Worm (Caenorhabditis elegans) whole organism, young adult: ENCODE measurements around the gene math-13.

ENCODE experiments used
- C06A6.2 ChIP-seq: fragments of 200-800 bp; sonication (Bioruptor generic); conservative IDR thresholded peaks from 2 replicates; pipeline ENCODE4 v1.3.6; 2022; ENCODE audit warnings: missing genetic modification characterization, missing compliant biosample characterization
- F33H1.4 ChIP-seq: fragments of 200-800 bp; sonication (Bioruptor generic); IDR thresholded peaks from 2 replicates; pipeline ENCODE4 v1.3.6; 2022; ENCODE audit warnings: missing genetic modification reagents, missing genetic modification characterization, missing compliant biosample characterization
- F39B2.1 ChIP-seq: fragments of 200-800 bp; sonication (Bioruptor generic); IDR thresholded peaks from 2 replicates; pipeline ENCODE4 v1.3.6; 2022; ENCODE audit warnings: missing genetic modification reagents, missing genetic modification characterization, missing compliant biosample characterization
- Y79H2A.3 ChIP-seq: fragments of 200-800 bp; sonication (Bioruptor generic); conservative IDR thresholded peaks from 2 replicates; pipeline ENCODE4 v1.3.6; 2022; ENCODE audit warnings: missing genetic modification reagents, missing genetic modification characterization, missing compliant biosample characterization
- aptf-3 ChIP-seq: fragments of 200-800 bp; sonication (Bioruptor generic); IDR thresholded peaks from 2 replicates; pipeline ENCODE4 v1.3.6; 2022; ENCODE audit warnings: missing genetic modification characterization, missing compliant biosample characterization
- athp-1 ChIP-seq: sonication (generic microtip); optimal IDR thresholded peaks from 2 replicates; lab custom pipeline; 2017; ENCODE audit warnings: mild to moderate bottlenecking, missing genetic modification characterization, missing compliant biosample characterization
- ceh-40 ChIP-seq: fragments of 200-800 bp; sonication (Bioruptor generic); IDR thresholded peaks from 2 replicates; pipeline ENCODE4 v1.3.6; 2022; ENCODE audit warnings: missing genetic modification characterization, missing compliant biosample characterization
- dox-1 ChIP-seq: fragments of 200-800 bp; sonication (Bioruptor generic); IDR thresholded peaks from 2 replicates; pipeline ENCODE4 v1.3.6; 2022; ENCODE audit warnings: missing genetic modification reagents, missing genetic modification characterization, missing compliant biosample characterization
- efl-1 ChIP-seq: fragments of 150-350 bp; optimal IDR thresholded peaks from 2 replicates; lab custom pipeline; 2014; ENCODE audit warnings: missing biosample characterization, missing genetic modification reagents, missing genetic modification characterization
- egl-18 ChIP-seq: fragments of 200-800 bp; sonication (Bioruptor generic); IDR thresholded peaks from 2 replicates; pipeline ENCODE4 v1.3.6; 2022; ENCODE audit warnings: missing genetic modification reagents, missing genetic modification characterization, missing compliant biosample characterization
- egl-44 ChIP-seq: fragments of 200-800 bp; sonication (Bioruptor generic); IDR thresholded peaks from 2 replicates; pipeline ENCODE4 v1.3.6; 2022; ENCODE audit warnings: missing genetic modification reagents, missing genetic modification characterization, missing compliant biosample characterization
- him-1 ChIP-seq: sonication (generic microtip); optimal IDR thresholded peaks from 2 replicates; lab custom pipeline; 2016; ENCODE audit warnings: missing genotype, missing genetic modification reagents, missing genetic modification characterization, missing compliant biosample characterization
- hlh-12 ChIP-seq: sonication (generic microtip); optimal IDR thresholded peaks from 2 replicates; lab custom pipeline; 2016; ENCODE audit warnings: missing genetic modification characterization, missing compliant biosample characterization
- hmg-1.2 ChIP-seq: fragments of 200-800 bp; sonication (Bioruptor generic); IDR thresholded peaks from 2 replicates; pipeline ENCODE4 v1.3.6; 2022; ENCODE audit warnings: missing genetic modification reagents, missing genetic modification characterization, missing compliant biosample characterization
- hrde-1 ChIP-seq: sonication (generic microtip); optimal IDR thresholded peaks from 2 replicates; lab custom pipeline; 2016; ENCODE audit warnings: missing genetic modification characterization, mild to moderate bottlenecking, missing compliant biosample characterization, moderate library complexity, missing genotype, missing genetic modification reagents, borderline replicate concordance
- lag-1 ChIP-seq: fragments of 200-800 bp; sonication (Bioruptor generic); IDR thresholded peaks from 2 replicates; pipeline ENCODE4 v1.3.6; 2022; ENCODE audit warnings: missing genetic modification reagents, missing genetic modification characterization, missing compliant biosample characterization
- lir-1 ChIP-seq: fragments of 200-800 bp; sonication (Bioruptor generic); conservative IDR thresholded peaks from 2 replicates; pipeline ENCODE4 v1.3.6; 2022; ENCODE audit warnings: missing genetic modification reagents, missing genetic modification characterization, missing compliant biosample characterization
- madf-3 ChIP-seq: fragments of 200-800 bp; sonication (Bioruptor generic); IDR thresholded peaks from 2 replicates; pipeline ENCODE4 v1.3.6; 2022; ENCODE audit warnings: missing genetic modification reagents, missing genetic modification characterization, missing compliant biosample characterization
- nfya-1 ChIP-seq: sonication (generic microtip); optimal IDR thresholded peaks from 2 replicates; lab custom pipeline; 2017; ENCODE audit warnings: antibody characterized with exemption, missing compliant biosample characterization, missing genetic modification characterization, borderline replicate concordance; ENCODE audit not compliant: insufficient read depth
- nfyb-1 ChIP-seq: fragments of 200-800 bp; sonication (Bioruptor generic); IDR thresholded peaks from 2 replicates; pipeline ENCODE4 v1.3.6; 2022; ENCODE audit warnings: missing genetic modification reagents, missing genetic modification characterization, missing compliant biosample characterization
- nhr-120 ChIP-seq: fragments of 200-800 bp; sonication (Bioruptor generic); IDR thresholded peaks from 2 replicates; pipeline ENCODE4 v1.3.6; 2022; ENCODE audit warnings: missing genetic modification characterization, missing compliant biosample characterization
- nhr-80 ChIP-seq: sonication (generic microtip); optimal IDR thresholded peaks from 2 replicates; lab custom pipeline; 2016; ENCODE audit warnings: missing genetic modification characterization, missing compliant biosample characterization
- repo-1 ChIP-seq: sonication (generic microtip); optimal IDR thresholded peaks from 2 replicates; lab custom pipeline; 2017; ENCODE audit warnings: mild to moderate bottlenecking, missing genetic modification characterization, missing compliant biosample characterization
- rpc-1 ChIP-seq, 2 experiments: fragments of 150-350 bp in 1 of 2; sonication (generic microtip) in 1 of 2; optimal IDR thresholded peaks; 2 replicates each; lab custom pipeline; 2014 to 2018; ENCODE audit warnings: missing biosample characterization in 1 of 2, missing genetic modification characterization in 1 of 2, missing genetic modification reagents in 1 of 2, missing genotype in 1 of 2
- snpc-1.3 ChIP-seq: sonication (generic microtip); optimal IDR thresholded peaks from 2 replicates; lab custom pipeline; 2017; ENCODE audit warnings: missing genetic modification characterization, mild to moderate bottlenecking, missing compliant biosample characterization, antibody characterized with exemption, moderate library complexity, missing genotype, missing genetic modification reagents; ENCODE audit not compliant: insufficient read depth
- sptf-2 ChIP-seq: fragments of 200-800 bp; sonication (Bioruptor generic); optimal IDR thresholded peaks from 2 replicates; lab custom pipeline; 2018; ENCODE audit warnings: mild to moderate bottlenecking, missing genetic modification characterization, missing compliant biosample characterization
- tbx-9 ChIP-seq: sonication (generic microtip); optimal IDR thresholded peaks from 2 replicates; lab custom pipeline; 2016; ENCODE audit warnings: borderline replicate concordance, missing genetic modification characterization, inconsistent platforms, missing compliant biosample characterization
- tlf-1 ChIP-seq: fragments of 200-800 bp; sonication (Bioruptor generic); optimal IDR thresholded peaks from 2 replicates; lab custom pipeline; 2018; ENCODE audit warnings: mild to moderate bottlenecking, missing genetic modification characterization, missing compliant biosample characterization
- xnd-1 ChIP-seq: sonication (generic microtip); optimal IDR thresholded peaks from 2 replicates; lab custom pipeline; 2016; ENCODE audit warnings: missing genotype, missing genetic modification reagents, missing genetic modification characterization, missing compliant biosample characterization
- zim-3 ChIP-seq: sonication (generic microtip); optimal IDR thresholded peaks from 2 replicates; lab custom pipeline; 2017; ENCODE audit warnings: mild to moderate bottlenecking, missing genetic modification characterization, moderate library complexity, missing compliant biosample characterization

Gene math-13

ce11 chrII:1870875-1871592 is 4.7 kb upstream of the math-13 start, which contains the start of gene math-10:
TSS of gene math-10 (plus strand) at chrII:1871542.
- TF ChIP-seq nhr-80 (tag; lab: Kevin White, UChicago): peak; percentile 72
- TF ChIP-seq dox-1 (GFP tag; lab: Robert Waterston, UW): no peak

- no peak for TF ChIP-seq hmg-1.2
- TF ChIP-seq aptf-3 (GFP tag; lab: Robert Waterston, UW): no peak
- TF ChIP-seq lir-1 (GFP tag; lab: Robert Waterston, UW): no peak
- no peak for TF ChIP-seq lag-1 (GFP tag; lab: Robert Waterston, UW)
- TF ChIP-seq, all 124 proteins: peak for 0
Measured at ce11 chrII:1878663-1879062, 2.9 kb downstream of the math-13 start, which contains the start of gene math-16. TSS of gene math-16 (minus strand) at chrII:1878763.

ce11 chrII:1882705-1883104 is 6.9 kb downstream of the math-13 start, which contains the start of gene math-5:
TSS of gene math-5 (minus strand) at chrII:1882805.
- no peak for TF ChIP-seq sptf-2 (GFP tag; lab: Kevin White, UChicago)

ce11 chrII:1884635-1885034 is 8.9 kb downstream of the math-13 start, which contains the start of gene math-6:
TSS of gene math-6 (minus strand) at chrII:1884735.
- no peak for TF ChIP-seq egl-18 (GFP tag; lab: Robert Waterston, UW)
- no peak for TF ChIP-seq rpc-1 (optimal IDR thresholded peaks at IDR 0.05; lab: Kevin White, UChicago)
- no peak for TF ChIP-seq rpc-1 (tag; optimal IDR thresholded peaks at IDR 0.05; lab: Kevin White, UChicago)
- no peak for TF ChIP-seq xnd-1 (tag; lab: Kevin White, UChicago)
- no peak for TF ChIP-seq F39B2.1 (GFP tag; lab: Robert Waterston, UW)
- TF ChIP-seq athp-1 (tag; lab: Kevin White, UChicago): no peak
- no peak for TF ChIP-seq hrde-1 (tag; lab: Kevin White, UChicago)
- TF ChIP-seq lag-1 (GFP tag; lab: Robert Waterston, UW): no peak
- TF ChIP-seq nfyb-1 (GFP tag; lab: Robert Waterston, UW): no peak
- TF ChIP-seq F33H1.4 (GFP tag; lab: Robert Waterston, UW): no peak
- TF ChIP-seq him-1 (tag; lab: Kevin White, UChicago): no peak
- no peak for TF ChIP-seq C06A6.2 (GFP tag; lab: Robert Waterston, UW)

- TF ChIP-seq snpc-1.3 (tag; lab: Kevin White, UChicago): no peak
- no peak for TF ChIP-seq egl-44 (GFP tag; lab: Robert Waterston, UW)
- TF ChIP-seq repo-1 (tag; lab: Kevin White, UChicago): no peak
- TF ChIP-seq tlf-1 (GFP tag; lab: Kevin White, UChicago): no peak
- no peak for TF ChIP-seq Y79H2A.3 (GFP tag; lab: Robert Waterston, UW)
- no peak for TF ChIP-seq hlh-12 (tag; lab: Kevin White, UChicago)
- TF ChIP-seq nhr-80 (tag; lab: Kevin White, UChicago): no peak
- TF ChIP-seq him-1 (tag; lab: Kevin White, UChicago): no peak
- no peak for TF ChIP-seq ceh-40
- TF ChIP-seq efl-1 (GFP tag; lab: Kevin White, UChicago): no peak
- TF ChIP-seq nfya-1 (tag; lab: Kevin White, UChicago): no peak
- no peak for TF ChIP-seq tbx-9 (tag; lab: Kevin White, UChicago)
- TF ChIP-seq zim-3 (tag; lab: Kevin White, UChicago): no peak
- no peak for TF ChIP-seq nhr-120 (GFP tag; lab: Robert Waterston, UW)
- TF ChIP-seq madf-3: no peak
- TF ChIP-seq, all 124 proteins: peak for 0
Measured at ce11 chrII:1886379-1886778, 10.6 kb downstream of the math-13 start, which contains the start of gene math-7. TSS of gene math-7 (minus strand) at chrII:1886479.
